Worm (Caenorhabditis elegans) whole organism, L4 larva: ENCODE results near the gene scl-2.

Experiments used
- D1046.2 ChIP-seq: fragments of 200-800 bp; sonication (Bioruptor generic); IDR thresholded peaks from 2 replicates; pipeline ENCODE4 v1.3.6; 2022; ENCODE audit warnings: missing genetic modification characterization, missing compliant biosample characterization
- F26F4.8 ChIP-seq: fragments of 200-800 bp; sonication (Bioruptor generic); conservative IDR thresholded peaks from 2 replicates; pipeline ENCODE4 v1.3.6; 2022; ENCODE audit warnings: missing genetic modification characterization, missing compliant biosample characterization
- F44E2.7 ChIP-seq: fragments of 200-800 bp; sonication (Bioruptor generic); IDR thresholded peaks from 2 replicates; pipeline ENCODE4 v2.1.2; 2022; ENCODE audit warnings: missing genetic modification characterization, missing compliant biosample characterization
- F49E8.2 ChIP-seq: sonication (generic microtip); optimal IDR thresholded peaks from 2 replicates; lab custom pipeline; 2016; ENCODE audit warnings: missing compliant biosample characterization, mild to moderate bottlenecking, missing genetic modification characterization, borderline replicate concordance
- T20F7.1 ChIP-seq: fragments of 200-800 bp; sonication (Bioruptor generic); optimal IDR thresholded peaks from 2 replicates; lab custom pipeline; 2018; ENCODE audit warnings: mild to moderate bottlenecking, missing genetic modification characterization, missing compliant biosample characterization
- Y105C5A.15 ChIP-seq: fragments of 200-800 bp; sonication (Bioruptor generic); IDR thresholded peaks from 2 replicates; pipeline ENCODE4 v1.3.6; 2022; ENCODE audit warnings: missing genetic modification characterization, missing compliant biosample characterization
- Y75B8A.6 ChIP-seq: fragments of 200-800 bp; sonication (Bioruptor generic); IDR thresholded peaks from 2 replicates; pipeline ENCODE4 v1.3.6; 2022; ENCODE audit warnings: missing genetic modification reagents, missing genetic modification characterization, missing compliant biosample characterization
- ZK337.2 ChIP-seq: fragments of 200-800 bp; sonication (Bioruptor generic); IDR thresholded peaks from 2 replicates; pipeline ENCODE4 v1.3.6; 2022; ENCODE audit warnings: missing genetic modification reagents, missing genetic modification characterization, missing compliant biosample characterization
- aha-1 ChIP-seq: fragments of 150-350 bp; peaks from one replicate; lab custom pipeline; 2014; ENCODE audit warnings: missing biosample characterization, missing genetic modification characterization
- aly-2 ChIP-seq: sonication (generic microtip); optimal IDR thresholded peaks from 2 replicates; lab custom pipeline; 2018; ENCODE audit warnings: missing biosample characterization, missing genetic modification characterization
- ama-1 ChIP-seq: fragments of 150-350 bp; optimal IDR thresholded peaks from 2 replicates; lab custom pipeline; 2014; ENCODE audit warnings: inconsistent platforms, mixed read lengths
- arid-1 ChIP-seq: fragments of 200-800 bp; sonication (Bioruptor generic); conservative IDR thresholded peaks from 2 replicates; pipeline ENCODE4 v1.3.6; 2022; ENCODE audit warnings: missing genetic modification reagents, missing genetic modification characterization, missing compliant biosample characterization
- attf-4 ChIP-seq: sonication (generic microtip); optimal IDR thresholded peaks from 3 replicates; lab custom pipeline; 2017; ENCODE audit warnings: missing biosample characterization, missing genetic modification characterization
- ceh-20 ChIP-seq: fragments of 200-800 bp; sonication (Bioruptor generic); IDR thresholded peaks from 2 replicates; pipeline ENCODE4 v1.3.6; 2022; ENCODE audit warnings: missing genetic modification reagents, missing genetic modification characterization, missing compliant biosample characterization
- ceh-28 ChIP-seq: fragments of 150-350 bp; optimal IDR thresholded peaks from 2 replicates; lab custom pipeline; 2014; ENCODE audit warnings: missing biosample characterization, missing genetic modification reagents, missing genetic modification characterization
- ceh-82 ChIP-seq: sonication (generic microtip); optimal IDR thresholded peaks from 2 replicates; lab custom pipeline; 2017; ENCODE audit warnings: missing biosample characterization, missing genetic modification characterization
- cey-2 ChIP-seq: sonication (generic microtip); optimal IDR thresholded peaks from 3 replicates; lab custom pipeline; 2017; ENCODE audit warnings: missing genetic modification characterization, mild to moderate bottlenecking, missing compliant biosample characterization, antibody characterized with exemption, borderline replicate concordance; ENCODE audit not compliant: insufficient read depth
- daf-8 ChIP-seq: fragments of 200-800 bp; sonication (Bioruptor generic); IDR thresholded peaks from 2 replicates; pipeline ENCODE4 v1.3.6; 2022; ENCODE audit warnings: missing genetic modification characterization, missing compliant biosample characterization
- dmd-6 ChIP-seq: fragments of 200-800 bp; sonication (Bioruptor generic); IDR thresholded peaks from 2 replicates; pipeline ENCODE4 v1.3.6; 2022; ENCODE audit warnings: missing genetic modification reagents, missing genetic modification characterization, missing compliant biosample characterization
- dmd-8 ChIP-seq: fragments of 200-800 bp; sonication (Bioruptor generic); IDR thresholded peaks from 2 replicates; pipeline ENCODE4 v1.3.6; 2022; ENCODE audit warnings: missing genetic modification characterization, missing compliant biosample characterization
- duxl-1 ChIP-seq: sonication (generic microtip); optimal IDR thresholded peaks from 2 replicates; lab custom pipeline; 2016; ENCODE audit warnings: mild to moderate bottlenecking, missing genetic modification characterization, moderate library complexity, missing compliant biosample characterization; ENCODE audit not compliant: poor library complexity
- egl-27 ChIP-seq: sonication (generic microtip); optimal IDR thresholded peaks from 3 replicates; lab custom pipeline; 2017; ENCODE audit warnings: missing biosample characterization, missing genetic modification reagents, missing genetic modification characterization
- fos-1 ChIP-seq: fragments of 150-350 bp; optimal IDR thresholded peaks from 2 replicates; lab custom pipeline; 2014; ENCODE audit warnings: missing biosample characterization, missing genetic modification characterization
- gei-8 ChIP-seq: fragments of 200-800 bp; sonication (Bioruptor generic); optimal IDR thresholded peaks from 2 replicates; lab custom pipeline; 2018; ENCODE audit warnings: mild to moderate bottlenecking, missing genetic modification characterization, missing compliant biosample characterization
- hif-1 ChIP-seq, 2 experiments: sonication (generic microtip); optimal IDR thresholded peaks; 2 replicates each; lab custom pipeline; 2016 to 2017; ENCODE audit warnings: missing compliant biosample characterization in 2 of 2, missing genetic modification characterization in 2 of 2, missing genetic modification reagents in 2 of 2, missing genotype in 2 of 2, mild to moderate bottlenecking in 1 of 2
- lim-7 ChIP-seq: fragments of 200-800 bp; sonication (Bioruptor generic); IDR thresholded peaks from 2 replicates; pipeline ENCODE4 v1.3.6; 2022; ENCODE audit warnings: missing genetic modification characterization, missing compliant biosample characterization
- lin-38 ChIP-seq: fragments of 200-800 bp; sonication (Bioruptor generic); IDR thresholded peaks from 2 replicates; pipeline ENCODE4 v1.3.6; 2022; ENCODE audit warnings: missing genetic modification reagents, missing genetic modification characterization, missing compliant biosample characterization
- lin-39 ChIP-seq: fragments of 150-350 bp; optimal IDR thresholded peaks from 2 replicates; lab custom pipeline; 2014; ENCODE audit warnings: missing biosample characterization, missing genetic modification reagents, missing genetic modification characterization
- mes-2 ChIP-seq: sonication (generic microtip); optimal IDR thresholded peaks from 2 replicates; lab custom pipeline; 2016; ENCODE audit warnings: missing genotype, mild to moderate bottlenecking, missing genetic modification characterization, missing compliant biosample characterization; ENCODE audit not compliant: poor library complexity, severe bottlenecking
- mxl-2 ChIP-seq: fragments of 200-800 bp; sonication (Bioruptor generic); conservative IDR thresholded peaks from 2 replicates; pipeline ENCODE4 v1.3.6; 2022; ENCODE audit warnings: missing genetic modification reagents, missing genetic modification characterization, missing compliant biosample characterization
- nhr-10 ChIP-seq: fragments of 150-350 bp; optimal IDR thresholded peaks from 2 replicates; lab custom pipeline; 2014; ENCODE audit warnings: missing biosample characterization, missing genetic modification characterization
- nhr-102 ChIP-seq: sonication (generic microtip); optimal IDR thresholded peaks from 2 replicates; lab custom pipeline; 2016; ENCODE audit warnings: mild to moderate bottlenecking, missing genetic modification characterization, moderate library complexity, missing compliant biosample characterization
- nhr-111 ChIP-seq: fragments of 200-800 bp; sonication (Bioruptor generic); optimal IDR thresholded peaks from 2 replicates; lab custom pipeline; 2018; ENCODE audit warnings: mild to moderate bottlenecking, missing genetic modification characterization, missing compliant biosample characterization
- nhr-25 ChIP-seq: sonication (generic microtip); optimal IDR thresholded peaks from 2 replicates; lab custom pipeline; 2017; ENCODE audit warnings: missing genetic modification characterization, mild to moderate bottlenecking, missing compliant biosample characterization, antibody characterized with exemption, moderate library complexity, borderline replicate concordance; ENCODE audit not compliant: insufficient read depth
- nhr-6 ChIP-seq: fragments of 150-350 bp; optimal IDR thresholded peaks from 2 replicates; lab custom pipeline; 2014; ENCODE audit warnings: missing biosample characterization, missing genetic modification characterization
- nhr-76 ChIP-seq: fragments of 150-350 bp; optimal IDR thresholded peaks from 2 replicates; lab custom pipeline; 2014; ENCODE audit warnings: missing biosample characterization, missing genetic modification characterization
- nhr-77 ChIP-seq: fragments of 150-350 bp; optimal IDR thresholded peaks from 2 replicates; lab custom pipeline; 2014; ENCODE audit warnings: missing biosample characterization, missing genetic modification characterization
- saeg-2 ChIP-seq: fragments of 200-800 bp; sonication (Bioruptor generic); IDR thresholded peaks from 2 replicates; pipeline ENCODE4 v1.3.6; 2022; ENCODE audit warnings: missing genetic modification reagents, missing genetic modification characterization, missing compliant biosample characterization
- skn-1 ChIP-seq: fragments of 150-350 bp; optimal IDR thresholded peaks from 2 replicates; lab custom pipeline; 2014; ENCODE audit warnings: missing biosample characterization, missing genetic modification characterization
- spr-1 ChIP-seq: sonication (generic microtip); optimal IDR thresholded peaks from 2 replicates; lab custom pipeline; 2016; ENCODE audit warnings: mild to moderate bottlenecking, missing genetic modification characterization, missing compliant biosample characterization
- tra-1 ChIP-seq: fragments of 200-800 bp; sonication (Bioruptor generic); IDR thresholded peaks from 2 replicates; pipeline ENCODE4 v1.3.6; 2022; ENCODE audit warnings: missing genetic modification reagents, missing genetic modification characterization, missing compliant biosample characterization
- unc-130 ChIP-seq: sonication (generic microtip); optimal IDR thresholded peaks from 2 replicates; lab custom pipeline; 2016; ENCODE audit warnings: missing genetic modification reagents, missing genetic modification characterization, missing compliant biosample characterization
- unc-62 ChIP-seq, 3 experiments: fragments of 150-350 bp in 1 of 3; sonication (generic microtip); optimal IDR thresholded peaks in 2 of 3; peaks in 1 of 3; 1 replicate in 1 of 3; 2 replicates in 2 of 3; lab custom pipeline; 2014 to 2017; ENCODE audit warnings: missing biosample characterization in 3 of 3, missing genetic modification characterization in 3 of 3, missing genetic modification reagents in 3 of 3, missing genotype in 1 of 3
- vab-7 ChIP-seq: fragments of 200-800 bp; sonication (Bioruptor generic); IDR thresholded peaks from 2 replicates; pipeline ENCODE4 v1.3.6; 2022; ENCODE audit warnings: missing genetic modification reagents, missing genetic modification characterization, missing compliant biosample characterization
- zip-11 ChIP-seq: fragments of 200-800 bp; sonication (Bioruptor generic); IDR thresholded peaks from 2 replicates; pipeline ENCODE4 v1.3.6; 2022; ENCODE audit warnings: missing genetic modification characterization, missing compliant biosample characterization
- ztf-11 ChIP-seq: fragments of 150-350 bp; optimal IDR thresholded peaks from 2 replicates; lab custom pipeline; 2014; ENCODE audit warnings: missing biosample characterization, missing genetic modification characterization

Gene scl-2

DNA sequence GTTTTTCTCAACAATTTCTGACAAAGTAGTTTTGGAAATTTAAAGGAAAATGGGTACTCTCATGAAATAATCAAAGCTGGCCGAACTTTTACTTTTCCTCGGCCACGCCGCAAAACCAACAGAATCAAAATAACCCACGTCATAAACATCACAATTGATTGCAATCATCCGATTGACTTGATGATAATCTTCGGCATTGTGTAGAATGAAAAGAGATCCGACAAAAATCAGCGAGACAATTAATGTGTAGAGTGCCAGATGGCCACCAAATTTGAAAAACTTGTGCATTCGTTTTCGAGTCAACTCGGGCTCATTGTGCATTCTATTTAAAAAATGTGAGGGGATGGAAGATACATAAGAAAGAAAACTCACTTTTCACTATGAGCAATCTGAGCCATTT is 20.7 kb upstream of the scl-2 start:
- TF ChIP-seq Y105C5A.15 (GFP tag; lab: Robert Waterston, UW) (no peak), nhr-76 (tag; lab: Kevin White, UChicago) (no peak), nhr-102 (tag; lab: Kevin White, UChicago) (no peak), ZK337.2 (GFP tag; lab: Robert Waterston, UW) (no peak), ama-1 (no peak), tra-1 (GFP tag; lab: Robert Waterston, UW) (no peak), lim-7 (GFP tag; lab: Robert Waterston, UW) (no peak), egl-27 (no peak), unc-62 (GFP tag; optimal IDR thresholded peaks at IDR 0.05 in 1 of 2; lab: Kevin White, UChicago) (no peak), unc-62 (tag; optimal IDR thresholded peaks at IDR 0.05; lab: Kevin White, UChicago) (no peak), zip-11 (GFP tag; lab: Robert Waterston, UW) (no peak), mes-2 (no peak), fos-1 (tag; lab: Kevin White, UChicago) (no peak), gei-8 (GFP tag; lab: Kevin White, UChicago) (no peak), cey-2 (tag; lab: Kevin White, UChicago) (no peak), hif-1 (tag; optimal IDR thresholded peaks at IDR 0.05; lab: Kevin White, UChicago) (no peak), ztf-11 (tag; lab: Kevin White, UChicago) (no peak), mxl-2 (GFP tag; lab: Robert Waterston, UW) (no peak), nhr-77 (tag; lab: Kevin White, UChicago) (no peak), attf-4 (tag; lab: Kevin White, UChicago) (no peak), lin-39 (no peak)
- TF ChIP-seq, all 104 proteins: peak for 0

ce11 chrIV:13038888-13039287 is 18.6 kb upstream of the scl-2 start, which contains the start of gene F49E11.2:
F49E11.2 (minus strand) TSS chrIV:13038988.
- TF ChIP-seq duxl-1 (tag; lab: Kevin White, UChicago), result no peak
- no peak for TF ChIP-seq unc-130 (GFP tag; lab: Kevin White, UChicago)
- peak; percentile 14 for TF ChIP-seq aha-1 (tag; lab: Kevin White, UChicago)
- TF ChIP-seq tra-1 (GFP tag; lab: Robert Waterston, UW), result no peak

- no peak for TF ChIP-seq F44E2.7
- TF ChIP-seq egl-27, result no peak
- no peak for TF ChIP-seq spr-1 (tag; lab: Kevin White, UChicago)
- TF ChIP-seq tra-1 (GFP tag; lab: Robert Waterston, UW), result no peak
- no peak for TF ChIP-seq nhr-25 (tag; lab: Kevin White, UChicago)
- no peak for TF ChIP-seq ceh-20 (GFP tag; lab: Robert Waterston, UW)
- TF ChIP-seq aly-2 (tag; lab: Kevin White, UChicago), result no peak
- TF ChIP-seq daf-8 (GFP tag; lab: Robert Waterston, UW), result no peak
- TF ChIP-seq ZK337.2 (GFP tag; lab: Robert Waterston, UW), result no peak
- TF ChIP-seq zip-11 (GFP tag; lab: Robert Waterston, UW), result no peak
- TF ChIP-seq skn-1 (tag; lab: Kevin White, UChicago), result no peak
- no peak for TF ChIP-seq nhr-6
- TF ChIP-seq hif-1 (tag; optimal IDR thresholded peaks at IDR 0.05; lab: Kevin White, UChicago), result no peak
- no peak for TF ChIP-seq aha-1 (tag; lab: Kevin White, UChicago)
- no peak for TF ChIP-seq dmd-8
- TF ChIP-seq unc-130 (GFP tag; lab: Kevin White, UChicago), result no peak
- no peak for TF ChIP-seq D1046.2 (GFP tag; lab: Robert Waterston, UW)
These were observed 16.0 kb upstream of the scl-2 start for ce11 chrIV:13041486-13041885.

ce11 chrIV:13042091-13042490 is 15.4 kb upstream of the scl-2 start, which contains the start of gene amt-2:
amt-2 (plus strand) TSS chrIV:13042391.
- TF ChIP-seq nhr-10 (no peak), Y75B8A.6 (GFP tag; lab: Robert Waterston, UW) (no peak), vab-7 (GFP tag; lab: Robert Waterston, UW) (no peak), F26F4.8 (GFP tag; lab: Robert Waterston, UW) (no peak), arid-1 (GFP tag; lab: Robert Waterston, UW) (no peak), gei-8 (GFP tag; lab: Kevin White, UChicago) (no peak), F49E8.2 (tag; lab: Kevin White, UChicago) (no peak), saeg-2 (no peak), nhr-111 (no peak), ztf-11 (tag; lab: Kevin White, UChicago) (no peak), ceh-82 (tag; lab: Kevin White, UChicago) (no peak), dmd-6 (GFP tag; lab: Robert Waterston, UW) (no peak), nhr-102 (tag; lab: Kevin White, UChicago) (no peak), ceh-28 (tag; lab: Kevin White, UChicago) (no peak), T20F7.1 (no peak), lin-38 (GFP tag; lab: Robert Waterston, UW) (no peak)
